Fruit fly (Drosophila melanogaster) whole organism, prepupa: ENCODE results near the gene Pvr.

Source experiments
- Blimp-1 ChIP-seq: fragments of 200-800 bp; sonication (Bioruptor generic); optimal IDR thresholded peaks from 3 replicates; lab custom pipeline; 2017; ENCODE audit warnings: missing biosample characterization, missing genetic modification characterization, mild to moderate bottlenecking, moderate library complexity, missing genetic modification reagents
- CG10631 ChIP-seq: fragments of 200-800 bp; sonication (Bioruptor generic); optimal IDR thresholded peaks from 2 replicates; lab custom pipeline; 2016; ENCODE audit warnings: missing biosample characterization, missing genetic modification characterization
- CG10669 ChIP-seq: fragments of 200-800 bp; sonication (Bioruptor generic); optimal IDR thresholded peaks from 3 replicates; lab custom pipeline; 2018; ENCODE audit warnings: missing biosample characterization, mild to moderate bottlenecking, missing genetic modification characterization, moderate library complexity
- CG11294 ChIP-seq: fragments of 200-800 bp; sonication (Bioruptor generic); IDR thresholded peaks from 2 replicates; pipeline ENCODE4 v1.3.6; 2022; ENCODE audit warnings: missing biosample characterization, missing genetic modification characterization
- CG11902 ChIP-seq: fragments of 200-800 bp; sonication (Bioruptor generic); optimal IDR thresholded peaks from 3 replicates; lab custom pipeline; 2016; ENCODE audit warnings: missing biosample characterization, missing genetic modification characterization
- CG15336 ChIP-seq: fragments of 200-800 bp; sonication (Bioruptor generic); IDR thresholded peaks from 2 replicates; pipeline ENCODE4 v1.3.6; 2022; ENCODE audit warnings: missing biosample characterization, missing genetic modification characterization
- CG1621 ChIP-seq: fragments of 200-800 bp; sonication (Bioruptor generic); optimal IDR thresholded peaks from 3 replicates; lab custom pipeline; 2018; ENCODE audit warnings: missing biosample characterization, mild to moderate bottlenecking, missing genetic modification characterization
- CG16779 ChIP-seq: fragments of 200-800 bp; sonication (Bioruptor generic); optimal IDR thresholded peaks from 3 replicates; lab custom pipeline; 2017; ENCODE audit warnings: missing biosample characterization, mild to moderate bottlenecking, missing genetic modification characterization
- CG3032 ChIP-seq: fragments of 200-800 bp; optimal IDR thresholded peaks from 2 replicates; lab custom pipeline; 2019; ENCODE audit warnings: missing biosample characterization, mild to moderate bottlenecking, missing genetic modification characterization, moderate library complexity
- CG31627 ChIP-seq: fragments of 200-800 bp; sonication (Bioruptor generic); optimal IDR thresholded peaks from 3 replicates; lab custom pipeline; 2016; ENCODE audit warnings: missing biosample characterization, missing genetic modification characterization
- CG32006 ChIP-seq: fragments of 200-800 bp; sonication (Bioruptor generic); optimal IDR thresholded peaks from 3 replicates; lab custom pipeline; 2017; ENCODE audit warnings: missing biosample characterization, mild to moderate bottlenecking, missing genetic modification characterization
- CG34406 ChIP-seq: fragments of 200-800 bp; sonication (Bioruptor generic); optimal IDR thresholded peaks from 3 replicates; lab custom pipeline; 2016; ENCODE audit warnings: missing biosample characterization, missing genetic modification characterization
- CG3919 ChIP-seq: fragments of 200-800 bp; sonication (Bioruptor generic); optimal IDR thresholded peaks from 3 replicates; lab custom pipeline; 2016; ENCODE audit warnings: missing biosample characterization, missing genetic modification characterization
- CG4318 ChIP-seq: fragments of 200-800 bp; sonication (Bioruptor generic); optimal IDR thresholded peaks from 3 replicates; lab custom pipeline; 2017; ENCODE audit warnings: missing biosample characterization, mild to moderate bottlenecking, missing genetic modification characterization
- CG6163 ChIP-seq: fragments of 200-800 bp; sonication (Bioruptor generic); IDR thresholded peaks from 3 replicates; pipeline ENCODE4 v1.3.6; 2022; ENCODE audit warnings: missing biosample characterization, missing genetic modification characterization
- CG6276 ChIP-seq: fragments of 200-800 bp; sonication (Bioruptor generic); optimal IDR thresholded peaks from 2 replicates; lab custom pipeline; 2017; ENCODE audit warnings: missing biosample characterization, mild to moderate bottlenecking, missing genetic modification characterization
- CG6792 ChIP-seq: fragments of 200-800 bp; sonication (Bioruptor generic); optimal IDR thresholded peaks from 3 replicates; lab custom pipeline; 2016; ENCODE audit warnings: missing biosample characterization, missing genetic modification characterization
- CG6808 ChIP-seq: fragments of 200-800 bp; sonication (Bioruptor generic); optimal IDR thresholded peaks from 3 replicates; lab custom pipeline; 2017; ENCODE audit warnings: missing biosample characterization, missing genetic modification characterization, mild to moderate bottlenecking, moderate library complexity, missing genetic modification reagents
- CG7368 ChIP-seq: fragments of 200-800 bp; sonication (Bioruptor generic); optimal IDR thresholded peaks from 3 replicates; lab custom pipeline; 2016; ENCODE audit warnings: missing biosample characterization, missing genetic modification characterization
- CG8119 ChIP-seq: fragments of 200-800 bp; sonication (Bioruptor generic); IDR thresholded peaks from 3 replicates; pipeline ENCODE4 v1.3.6; 2022; ENCODE audit warnings: missing biosample characterization, missing genetic modification characterization
- CG8319 ChIP-seq: fragments of 200-800 bp; sonication (Bioruptor generic); optimal IDR thresholded peaks from 3 replicates; lab custom pipeline; 2016; ENCODE audit warnings: missing biosample characterization, missing genetic modification characterization
- CG8632 ChIP-seq: fragments of 200-800 bp; sonication (Bioruptor generic); optimal IDR thresholded peaks from 3 replicates; lab custom pipeline; 2016; ENCODE audit warnings: missing biosample characterization, missing genetic modification characterization
- CG9139 ChIP-seq: fragments of 200-800 bp; sonication (Bioruptor generic); optimal IDR thresholded peaks from 3 replicates; lab custom pipeline; 2017; ENCODE audit warnings: missing biosample characterization, mild to moderate bottlenecking, missing genetic modification characterization
- Eip75B ChIP-seq: fragments of 200-800 bp; sonication (Bioruptor generic); optimal IDR thresholded peaks from 3 replicates; lab custom pipeline; 2016; ENCODE audit warnings: missing biosample characterization, missing genetic modification characterization
- Eip78C ChIP-seq: fragments of 200-800 bp; sonication (Bioruptor generic); peaks from one replicate; lab custom pipeline; 2016; ENCODE audit warnings: missing biosample characterization, missing genetic modification characterization
- Eip93F ChIP-seq: fragments of 200-800 bp; sonication (Bioruptor generic); optimal IDR thresholded peaks from 2 replicates; lab custom pipeline; 2016; ENCODE audit warnings: missing biosample characterization, mild to moderate bottlenecking, missing genetic modification characterization
- Ets21C ChIP-seq: fragments of 200-800 bp; sonication (Bioruptor generic); optimal IDR thresholded peaks from 3 replicates; lab custom pipeline; 2016; ENCODE audit warnings: missing biosample characterization, missing genetic modification characterization
- Hr38 ChIP-seq: sonication (Bioruptor generic); optimal IDR thresholded peaks from 2 replicates; lab custom pipeline; 2016; ENCODE audit warnings: missing biosample characterization, missing genetic modification characterization
- Hr39 ChIP-seq: fragments of 200-800 bp; sonication (Bioruptor generic); optimal IDR thresholded peaks from 2 replicates; lab custom pipeline; 2016; ENCODE audit warnings: missing biosample characterization, missing genetic modification characterization
- Hr4 ChIP-seq: fragments of 200-800 bp; sonication (Bioruptor generic); optimal IDR thresholded peaks from 3 replicates; lab custom pipeline; 2016; ENCODE audit warnings: missing biosample characterization, missing genetic modification characterization
- Lpt ChIP-seq: fragments of 200-800 bp; sonication (Bioruptor generic); optimal IDR thresholded peaks from 3 replicates; lab custom pipeline; 2016; ENCODE audit warnings: missing biosample characterization, missing genetic modification characterization
- Met ChIP-seq: fragments of 200-800 bp; sonication (Bioruptor generic); optimal IDR thresholded peaks from 3 replicates; lab custom pipeline; 2016; ENCODE audit warnings: missing biosample characterization, missing genetic modification characterization
- OdsH ChIP-seq: fragments of 200-800 bp; sonication (Bioruptor generic); optimal IDR thresholded peaks from 3 replicates; lab custom pipeline; 2016; ENCODE audit warnings: missing biosample characterization, missing genetic modification characterization
- Sox14 ChIP-seq: fragments of 200-800 bp; sonication (Bioruptor generic); optimal IDR thresholded peaks from 3 replicates; lab custom pipeline; 2016; ENCODE audit warnings: missing biosample characterization, missing genetic modification characterization
- Sox15 ChIP-seq: fragments of 200-800 bp; sonication (Bioruptor generic); optimal IDR thresholded peaks from 3 replicates; lab custom pipeline; 2016; ENCODE audit warnings: missing biosample characterization, missing genetic modification characterization
- cyc ChIP-seq: fragments of 200-800 bp; sonication (Bioruptor generic); optimal IDR thresholded peaks from 3 replicates; lab custom pipeline; 2016; ENCODE audit warnings: missing biosample characterization, missing genetic modification characterization
- dac ChIP-seq: fragments of 200-800 bp; sonication (Bioruptor generic); optimal IDR thresholded peaks from 2 replicates; lab custom pipeline; 2017; ENCODE audit warnings: missing biosample characterization, mild to moderate bottlenecking, missing genetic modification characterization
- dsx ChIP-seq: fragments of 200-800 bp; optimal IDR thresholded peaks from 3 replicates; lab custom pipeline; 2019; ENCODE audit warnings: missing biosample characterization, mild to moderate bottlenecking, missing genetic modification characterization, moderate library complexity; ENCODE audit not compliant: poor library complexity, severe bottlenecking
- eg ChIP-seq: fragments of 200-800 bp; sonication (Bioruptor generic); IDR thresholded peaks from 3 replicates; pipeline ENCODE4 v1.3.6; 2022; ENCODE audit warnings: missing biosample characterization, missing genetic modification characterization
- esn ChIP-seq: fragments of 200-800 bp; sonication (Bioruptor generic); optimal IDR thresholded peaks from 2 replicates; lab custom pipeline; 2016; ENCODE audit warnings: missing biosample characterization, mild to moderate bottlenecking, missing genetic modification characterization, moderate library complexity
- fd85E ChIP-seq: fragments of 200-800 bp; sonication (Bioruptor generic); optimal IDR thresholded peaks from 3 replicates; lab custom pipeline; 2016; ENCODE audit warnings: missing biosample characterization, missing genetic modification characterization
- lz ChIP-seq: fragments of 200-800 bp; sonication (Bioruptor generic); optimal IDR thresholded peaks from 3 replicates; lab custom pipeline; 2016; ENCODE audit warnings: missing biosample characterization, missing genetic modification characterization
- pdm3 ChIP-seq: fragments of 200-800 bp; sonication (Bioruptor generic); optimal IDR thresholded peaks from 3 replicates; lab custom pipeline; 2016; ENCODE audit warnings: missing biosample characterization, missing genetic modification characterization
- salr ChIP-seq, 2 experiments: fragments of 200-800 bp; sonication (Bioruptor generic); optimal IDR thresholded peaks; 3 replicates each; lab custom pipeline; 2016 to 2018; ENCODE audit warnings: missing biosample characterization in 2 of 2, missing genetic modification characterization in 2 of 2, mild to moderate bottlenecking in 1 of 2
- spab ChIP-seq: fragments of 200-800 bp; sonication (Bioruptor generic); optimal IDR thresholded peaks from 2 replicates; lab custom pipeline; 2017; ENCODE audit warnings: missing biosample characterization, mild to moderate bottlenecking, missing genetic modification characterization, missing genetic modification reagents
- ss ChIP-seq, 2 experiments: fragments of 200-800 bp; sonication (Bioruptor generic); optimal IDR thresholded peaks; 2 replicates in 1 of 2; 3 replicates in 1 of 2; lab custom pipeline; 2017 to 2018; ENCODE audit warnings: mild to moderate bottlenecking in 2 of 2, missing biosample characterization in 2 of 2, missing genetic modification characterization in 2 of 2, moderate library complexity in 1 of 2
- svp ChIP-seq: fragments of 200-800 bp; sonication (Bioruptor generic); peaks from one replicate; lab custom pipeline; 2016; ENCODE audit warnings: missing biosample characterization, missing genetic modification characterization
- topi ChIP-seq: fragments of 200-800 bp; sonication (Bioruptor generic); optimal IDR thresholded peaks from 3 replicates; lab custom pipeline; 2016; ENCODE audit warnings: missing biosample characterization, missing genetic modification characterization
- vri ChIP-seq: fragments of 200-800 bp; sonication (Bioruptor generic); optimal IDR thresholded peaks from 3 replicates; lab custom pipeline; 2016; ENCODE audit warnings: missing biosample characterization, mild to moderate bottlenecking, missing genetic modification characterization

Pvr gene

dm6 chr2L:8266670-8267435 lies 27.2 kb upstream of the Pvr start:
- peak; percentile 39; the same call in 2 of the 3 replicates for TF ChIP-seq CG6163 (GFP tag; lab: Robert Waterston, UW)
- peak; percentile 14 for TF ChIP-seq dsx (GFP tag; lab: Kevin White, UChicago)
- no peak for TF ChIP-seq Sox15 (GFP tag; lab: Kevin White, UChicago)

- TF ChIP-seq cyc (GFP tag; lab: Kevin White, UChicago) (peak; percentile 5), dsx (GFP tag; lab: Kevin White, UChicago) (peak; percentile 82), CG6276 (peak; percentile 84), pdm3 (GFP tag; lab: Kevin White, UChicago) (peak; percentile 54), CG4318 (GFP tag; lab: Kevin White, UChicago) (peak; percentile 61), OdsH (GFP tag; lab: Kevin White, UChicago) (peak; percentile 83), CG3032 (tag; lab: Kevin White, UChicago) (peak; percentile 85), Eip93F (GFP tag; lab: Kevin White, UChicago) (no peak), Blimp-1 (GFP tag; lab: Kevin White, UChicago) (peak; percentile 12), CG6792 (peak; percentile 66), CG8119 (peak; percentile 92), Lpt (GFP tag; lab: Kevin White, UChicago) (peak; percentile 22), Hr39 (GFP tag; lab: Kevin White, UChicago) (no peak), fd85E (GFP tag; lab: Kevin White, UChicago) (no peak), eg (GFP tag; lab: Robert Waterston, UW) (peak; percentile 84), CG1621 (tag; lab: Kevin White, UChicago) (no peak), salr (GFP tag; optimal IDR thresholded peaks at IDR 0.05; lab: Kevin White, UChicago) (peak in 1 of 2 experiments; percentile 67), CG11902 (GFP tag; lab: Kevin White, UChicago) (peak; percentile 40), CG7368 (peak; percentile 53), esn (GFP tag; lab: Kevin White, UChicago) (peak; percentile 60), CG8319 (GFP tag; lab: Kevin White, UChicago) (peak; percentile 53), dac (peak; percentile 0), CG15336 (GFP tag; lab: Robert Waterston, UW) (peak; percentile 90), Sox14 (GFP tag; lab: Kevin White, UChicago) (peak; percentile 23), Met (GFP tag; lab: Kevin White, UChicago) (peak; percentile 28), spab (GFP tag; lab: Kevin White, UChicago) (peak; percentile 74), CG8632 (GFP tag; lab: Kevin White, UChicago) (peak; percentile 67), CG10669 (GFP tag; lab: Kevin White, UChicago) (peak; percentile 77), CG10631 (GFP tag; lab: Kevin White, UChicago) (peak; percentile 81), CG34406 (GFP tag; lab: Kevin White, UChicago) (peak; percentile 80), Eip75B (GFP tag; lab: Kevin White, UChicago) (no peak), CG31627 (GFP tag; lab: Kevin White, UChicago) (no peak), Hr4 (peak; percentile 54), Ets21C (GFP tag; lab: Kevin White, UChicago) (no peak), CG6808 (GFP tag; lab: Kevin White, UChicago) (peak; percentile 83), ss (GFP tag; optimal IDR thresholded peaks at IDR 0.05; lab: Kevin White, UChicago) (peak; percentile 78 to 87), svp (peak; percentile 70), Hr38 (GFP tag; lab: Kevin White, UChicago) (no peak), CG16779 (tag; lab: Kevin White, UChicago) (peak; percentile 20), CG11294 (peak; percentile 62), topi (peak; percentile 49), vri (no peak), Eip78C (GFP tag; lab: Kevin White, UChicago) (peak; percentile 93), CG3919 (GFP tag; lab: Kevin White, UChicago) (peak; percentile 79), lz (GFP tag; lab: Kevin White, UChicago) (peak; percentile 37), CG32006 (peak; percentile 83), CG9139 (GFP tag; lab: Kevin White, UChicago) (peak; percentile 81)
These were observed 26.5 kb upstream of the Pvr start for dm6 chr2L:8266145-8266544.
